Worm (Caenorhabditis elegans) whole organism, late embryonic: ENCODE results near the gene ZK1320.9.

Source experiments
- ama-1 ChIP-seq: fragments of 150-350 bp; optimal IDR thresholded peaks from 2 replicates; lab custom pipeline; 2014
- ceh-48 ChIP-seq: sonication (generic microtip); optimal IDR thresholded peaks from 2 replicates; lab custom pipeline; 2016; ENCODE audit warnings: missing genetic modification characterization, inconsistent platforms, missing compliant biosample characterization
- hlh-13 ChIP-seq: fragments of 200-800 bp; sonication (Bioruptor generic); optimal IDR thresholded peaks from 2 replicates; lab custom pipeline; 2018; ENCODE audit warnings: mild to moderate bottlenecking, missing genetic modification characterization, missing compliant biosample characterization
- nhr-11 ChIP-seq: fragments of 150-350 bp; optimal IDR thresholded peaks from 2 replicates; lab custom pipeline; 2014; ENCODE audit warnings: missing biosample characterization, missing genetic modification characterization
- pat-9 ChIP-seq: fragments of 200-800 bp; sonication (Bioruptor generic); optimal IDR thresholded peaks from 2 replicates; lab custom pipeline; 2018; ENCODE audit warnings: mild to moderate bottlenecking, missing genetic modification characterization, moderate library complexity, missing compliant biosample characterization
- pax-1 ChIP-seq: fragments of 150-350 bp; optimal IDR thresholded peaks from 2 replicates; lab custom pipeline; 2014; ENCODE audit warnings: missing biosample characterization, missing genetic modification characterization
- pha-2 ChIP-seq: sonication (generic microtip); optimal IDR thresholded peaks from 2 replicates; lab custom pipeline; 2017; ENCODE audit warnings: mild to moderate bottlenecking, missing genetic modification characterization, missing compliant biosample characterization
- pha-4 ChIP-seq: fragments of 150-350 bp; optimal IDR thresholded peaks from 2 replicates; lab custom pipeline; 2018; ENCODE audit warnings: missing biosample characterization, missing genetic modification reagents, missing genetic modification characterization
- unc-42 ChIP-seq: sonication (generic microtip); optimal IDR thresholded peaks from 2 replicates; lab custom pipeline; 2016; ENCODE audit warnings: missing genotype, missing genetic modification characterization, missing compliant biosample characterization

DNA sequence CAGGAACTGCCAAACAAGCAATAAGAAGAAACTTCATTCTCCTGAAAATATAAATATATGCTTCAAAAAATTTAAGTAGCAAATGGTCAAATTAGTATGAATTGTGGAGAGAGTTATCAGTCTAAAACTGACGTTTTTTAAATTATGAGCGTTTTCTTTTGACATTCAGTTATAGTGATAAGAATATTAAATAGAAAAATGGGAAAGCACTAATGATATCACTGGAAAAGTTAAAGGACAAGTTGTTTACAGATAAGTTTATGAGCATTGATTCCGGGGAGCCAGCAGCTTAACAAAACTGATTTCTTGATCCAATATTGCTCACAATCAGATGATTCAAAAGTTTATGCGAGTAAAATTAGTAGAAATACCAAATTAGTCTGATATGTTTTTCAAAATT is 26.1 kb downstream of the ZK1320.9 start, which contains the start of gene ZK1320.3:
- TF ChIP-seq hlh-13 (GFP tag; lab: Kevin White, UChicago): no peak
- no peak for TF ChIP-seq pax-1 (tag; lab: Kevin White, UChicago)
- TF ChIP-seq pha-2 (tag; lab: Kevin White, UChicago): no peak
- TF ChIP-seq nhr-11 (tag; lab: Kevin White, UChicago): no peak
- no peak for TF ChIP-seq pha-4 (tag; lab: Kevin White, UChicago)
- TF ChIP-seq unc-42 (tag; lab: Kevin White, UChicago): no peak
- no peak for TF ChIP-seq ama-1
- TF ChIP-seq pat-9 (tag; lab: Kevin White, UChicago): no peak
- no peak for TF ChIP-seq ceh-48
